Fruit fly (Drosophila melanogaster) Kc167 (cell line): ENCODE data around the gene Ac76E.

Source experiments
- Myc ChIP-seq: fragments of >200 bp; optimal IDR thresholded peaks from 2 replicates; lab custom pipeline; 2017; ENCODE audit warnings: missing external identifiers
- Sin3A ChIP-seq: fragments of >200 bp; optimal IDR thresholded peaks from 2 replicates; lab custom pipeline; 2018; ENCODE audit warnings: missing external identifiers
- h ChIP-seq: fragments of >200 bp; optimal IDR thresholded peaks from 3 replicates; lab custom pipeline; 2018; ENCODE audit warnings: missing external identifiers
- insv ChIP-seq: fragments of >200 bp; optimal IDR thresholded peaks from 3 replicates; lab custom pipeline; 2018; ENCODE audit warnings: missing external identifiers
- psq ChIP-seq: fragments of >200 bp; optimal IDR thresholded peaks from 2 replicates; lab custom pipeline; 2017; ENCODE audit warnings: missing external identifiers
- ttk ChIP-seq: sonication (Bioruptor generic); optimal IDR thresholded peaks from 2 replicates; lab custom pipeline; 2017; ENCODE audit warnings: missing external identifiers

The Ac76E gene

dm6 chr3L:19913328-19913936, 25.7 kb upstream of the Ac76E start, which contains the start of gene Mtr3:
Gene Mtr3, minus strand, starts transcription at chr3L:19913715.
- no peak for TF ChIP-seq Myc
- TF ChIP-seq ttk (lab: Kevin White, UChicago): no peak
- no peak for TF ChIP-seq insv
- TF ChIP-seq psq (lab: Kevin White, UChicago): no peak
- no peak for TF ChIP-seq h
- TF ChIP-seq Sin3A: no peak

DNA sequence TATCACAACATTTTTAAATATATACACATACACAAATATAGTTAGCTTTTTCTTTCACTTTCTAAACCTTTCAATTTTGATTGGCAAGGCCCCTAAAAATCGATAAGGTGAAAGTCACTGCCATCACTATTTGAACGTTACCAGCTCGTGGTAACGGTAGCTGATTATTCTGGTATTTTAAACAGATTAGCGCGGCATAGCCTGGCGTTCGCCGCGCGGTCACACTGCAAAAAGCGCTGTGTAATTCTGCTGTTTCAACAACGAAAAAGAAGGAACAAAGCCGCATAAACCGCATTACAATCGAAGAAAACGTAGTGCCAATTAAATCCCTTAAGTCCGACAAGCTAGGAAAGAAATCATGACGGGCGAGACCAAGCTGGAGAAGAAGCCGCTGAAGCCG, 24.3 kb upstream of the Ac76E start, which contains the start of gene Rpn1:
Gene Rpn1 (plus strand): TSS at position 219 of the 400 bp plus-strand sequence.
- TF ChIP-seq Myc: no peak
- TF ChIP-seq psq (lab: Kevin White, UChicago): no peak
- TF ChIP-seq Sin3A: no peak
- no peak for TF ChIP-seq insv
- no peak for TF ChIP-seq ttk (lab: Kevin White, UChicago)
- TF ChIP-seq h: no peak

DNA sequence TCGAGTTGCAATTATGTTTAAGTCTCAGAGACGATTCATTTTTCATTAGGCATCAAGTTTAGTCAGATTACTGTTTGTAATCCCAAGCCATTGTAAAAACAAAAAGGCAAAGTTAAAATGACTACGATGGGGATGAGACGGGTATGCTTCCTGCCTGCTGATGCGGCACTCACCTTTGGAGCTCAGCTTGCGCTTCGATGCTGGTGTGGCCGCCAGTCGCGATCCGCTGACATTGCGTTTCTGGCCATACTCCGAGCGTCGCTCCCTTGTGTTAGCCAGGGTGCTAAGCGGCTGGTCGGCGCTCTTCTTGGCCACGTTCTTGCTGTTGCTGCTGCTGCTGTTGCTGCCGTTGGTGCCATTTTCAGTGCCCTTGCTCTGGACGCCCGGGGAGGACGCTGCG, 19.1 kb upstream of the Ac76E start:
- TF ChIP-seq Myc: no peak

dm6 chr3L:19922833-19923745, 16.0 kb upstream of the Ac76E start, which contains the start of gene Pfdn6:
Gene Pfdn6, plus strand, starts transcription at chr3L:19923671.
- no peak for TF ChIP-seq h

dm6 chr3L:19924771-19925304, 14.2 kb upstream of the Ac76E start, which contains the start of gene Grasp65:
Gene Grasp65, plus strand, starts transcription at chr3L:19924943.
- TF ChIP-seq Myc: no peak
- TF ChIP-seq insv: no peak

DNA sequence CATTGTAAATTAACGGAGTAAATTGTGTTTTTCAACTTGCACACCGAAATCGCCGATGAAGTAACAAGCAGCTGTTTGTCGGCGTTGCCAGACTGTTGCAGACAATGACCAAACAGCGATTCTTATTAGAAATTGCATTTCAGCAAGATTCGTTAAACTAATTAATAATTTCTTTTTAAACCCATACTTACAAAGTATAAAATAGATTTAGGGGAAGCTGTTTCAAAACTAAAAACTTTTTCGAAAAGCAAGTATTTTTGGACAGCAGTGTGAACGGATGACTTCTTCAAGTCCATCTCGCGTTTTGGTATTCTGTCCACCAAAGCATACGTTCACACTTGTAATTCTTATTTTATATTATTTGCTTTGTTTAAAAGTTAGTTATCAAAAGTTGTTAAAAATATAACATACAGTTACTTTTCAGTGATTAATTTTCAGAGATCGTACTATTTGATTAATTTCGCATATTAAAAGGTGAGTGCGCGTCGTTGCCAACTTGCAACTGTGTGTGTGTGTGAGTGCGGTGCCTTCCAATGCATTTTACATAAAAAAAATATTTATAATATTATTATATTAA, 10.6 kb upstream of the Ac76E start, which contains the start of the genes CG8004 and RhoGDI:
Gene CG8004 (minus strand): TSS at position 74 of the 577 bp plus-strand sequence.
Gene RhoGDI (plus strand): TSS at position 309 of the 577 bp plus-strand sequence.
- no peak for TF ChIP-seq psq (lab: Kevin White, UChicago)
- TF ChIP-seq insv: no peak
- no peak for TF ChIP-seq h
- TF ChIP-seq ttk (lab: Kevin White, UChicago): no peak
- TF ChIP-seq Myc: no peak
- no peak for TF ChIP-seq Sin3A

DNA sequence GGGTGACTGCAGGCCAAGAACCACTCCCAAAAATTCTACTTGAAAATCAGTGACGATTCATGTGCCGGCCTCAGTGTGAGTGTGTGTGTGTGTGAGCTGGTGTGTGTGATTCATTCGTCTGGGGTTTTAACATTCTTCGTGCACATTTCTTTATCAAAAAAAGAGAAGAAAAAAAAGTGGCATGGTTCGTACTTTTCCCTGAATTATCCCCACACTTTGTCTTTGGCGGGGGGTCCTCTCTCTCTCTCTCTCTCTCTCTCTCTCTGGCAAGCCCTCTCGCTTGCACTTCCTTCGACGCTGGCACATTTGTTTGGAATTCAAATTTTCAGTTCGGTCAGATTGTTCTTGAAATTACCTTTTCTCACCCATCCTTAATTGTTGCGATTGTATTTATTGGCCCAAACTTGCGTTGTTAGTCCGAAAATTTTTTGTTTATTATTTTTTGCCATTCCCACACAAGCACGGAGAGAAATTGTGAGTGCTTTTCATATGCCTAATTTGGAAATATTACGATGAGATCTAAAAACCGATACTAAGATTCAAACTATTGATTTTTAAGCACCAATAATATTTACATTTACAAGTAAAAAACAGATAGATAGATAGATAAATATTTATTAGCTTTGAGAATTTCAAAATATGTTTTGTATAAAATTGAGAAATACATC, 9.9 kb upstream of the Ac76E start:
- TF ChIP-seq Sin3A: no peak

DNA sequence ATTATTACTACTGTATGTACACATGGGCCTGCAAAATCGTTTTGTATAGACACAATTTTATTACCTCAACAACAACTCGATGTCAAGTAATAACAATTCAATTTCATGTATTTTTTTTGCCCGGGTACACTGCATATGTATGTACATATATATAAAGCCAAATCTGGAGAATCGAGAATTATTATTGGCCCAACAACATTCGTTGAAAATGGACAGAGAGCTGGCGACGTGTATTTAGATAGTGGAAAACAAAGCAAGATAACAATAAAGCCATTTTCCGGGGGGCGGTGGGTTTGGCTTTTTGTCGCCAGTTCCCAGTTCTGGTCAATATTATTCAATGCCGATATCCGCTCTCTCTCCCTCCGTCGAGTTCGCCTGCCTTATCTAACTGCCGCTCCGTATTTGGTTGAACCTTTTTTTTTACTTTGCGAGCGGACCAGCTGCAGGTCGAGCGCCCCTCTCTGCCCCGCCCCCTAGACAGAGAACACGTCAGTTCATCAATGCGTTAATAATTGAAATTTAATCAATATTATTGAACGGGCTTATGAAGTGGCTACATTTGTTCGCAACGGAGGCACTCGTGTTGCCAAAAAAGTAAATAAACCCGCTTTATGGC, 9.3 kb upstream of the Ac76E start:
- TF ChIP-seq h: no peak
- TF ChIP-seq insv: no peak
- TF ChIP-seq ttk (lab: Kevin White, UChicago): no peak
- no peak for TF ChIP-seq Sin3A
- TF ChIP-seq psq (lab: Kevin White, UChicago): no peak
- no peak for TF ChIP-seq Myc

DNA sequence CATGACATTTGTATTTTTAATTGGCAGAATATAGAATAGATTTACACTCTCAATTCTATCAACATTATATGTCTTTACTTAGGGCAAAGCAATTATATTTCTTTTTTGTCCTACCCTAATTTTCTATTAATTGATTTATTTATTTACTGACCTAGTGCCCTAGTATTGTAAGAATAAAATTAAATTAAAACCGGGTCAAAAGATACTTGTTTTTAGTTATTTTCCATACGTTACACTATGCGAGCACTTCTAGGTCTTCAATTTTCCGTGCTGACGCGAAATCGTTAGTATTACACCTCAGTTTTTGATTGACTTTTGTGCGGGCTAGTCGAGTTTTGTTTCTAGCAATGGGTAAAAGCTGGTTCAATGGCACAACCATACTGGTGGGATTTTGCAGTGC, 7.7 kb upstream of the Ac76E start, which contains the start of gene CG46462:
Gene CG46462 (plus strand): TSS at position 301 of the 400 bp plus-strand sequence.
- TF ChIP-seq h (no peak), Myc (no peak), Sin3A (no peak), psq (lab: Kevin White, UChicago) (no peak), insv (no peak), ttk (lab: Kevin White, UChicago) (no peak)

DNA sequence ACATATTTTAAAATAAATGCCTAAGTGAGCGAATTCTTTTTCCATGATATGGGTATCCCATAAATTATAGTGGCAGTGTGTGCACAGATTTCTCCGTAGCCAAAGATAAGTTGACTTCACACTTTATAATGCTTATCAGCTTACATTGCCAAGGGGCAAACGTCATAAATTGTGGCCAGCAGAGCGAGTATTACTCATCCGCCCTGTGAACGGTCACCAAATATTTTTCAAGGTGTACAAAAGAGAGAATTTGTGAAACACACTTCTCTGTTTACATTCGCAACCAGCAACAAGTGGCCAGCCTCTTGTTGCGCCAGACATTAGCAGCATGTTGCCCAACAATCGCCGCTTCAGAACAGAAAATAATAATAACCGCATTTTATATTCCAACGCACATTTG, 6.2 kb upstream of the Ac76E start:
- no peak for TF ChIP-seq insv
- no peak for TF ChIP-seq ttk (lab: Kevin White, UChicago)
- TF ChIP-seq psq (lab: Kevin White, UChicago): no peak
- TF ChIP-seq Sin3A: no peak
- no peak for TF ChIP-seq Myc
- no peak for TF ChIP-seq h

- TF ChIP-seq h (no peak), psq (lab: Kevin White, UChicago) (no peak), Sin3A (no peak), Myc (no peak), insv (no peak), ttk (lab: Kevin White, UChicago) (no peak)
Measured at dm6 chr3L:19940349-19940748, 1.3 kb downstream of the Ac76E start.

- TF ChIP-seq psq (lab: Kevin White, UChicago) (no peak), h (no peak), Sin3A (no peak), ttk (lab: Kevin White, UChicago) (no peak), Myc (no peak), insv (no peak)
Measured at dm6 chr3L:19941162-19941561, 2.1 kb downstream of the Ac76E start.
